Worm (Caenorhabditis elegans) whole organism, late embryonic: ENCODE measurements around the gene C07C7.1.

ENCODE experiments used
- K02D7.2 ChIP-seq: sonication (generic microtip); optimal IDR thresholded peaks from 2 replicates; lab custom pipeline; 2017; ENCODE audit warnings: mild to moderate bottlenecking, missing genetic modification characterization, missing compliant biosample characterization
- K09A11.1 ChIP-seq: sonication (generic microtip); optimal IDR thresholded peaks from 2 replicates; lab custom pipeline; 2017; ENCODE audit warnings: antibody characterized with exemption, mild to moderate bottlenecking, missing genetic modification characterization, missing compliant biosample characterization; ENCODE audit not compliant: insufficient read depth
- ahr-1 ChIP-seq: sonication (generic microtip); optimal IDR thresholded peaks from 2 replicates; lab custom pipeline; 2016; ENCODE audit warnings: missing genetic modification characterization, missing compliant biosample characterization
- ama-1 ChIP-seq: fragments of 150-350 bp; optimal IDR thresholded peaks from 2 replicates; lab custom pipeline; 2014
- ceh-18 ChIP-seq: sonication (generic microtip); optimal IDR thresholded peaks from 2 replicates; lab custom pipeline; 2016; ENCODE audit warnings: missing genetic modification characterization, missing compliant biosample characterization
- ceh-19 ChIP-seq: fragments of 200-800 bp; sonication (Bioruptor generic); optimal IDR thresholded peaks from 2 replicates; lab custom pipeline; 2018; ENCODE audit warnings: mild to moderate bottlenecking, missing genetic modification characterization, missing compliant biosample characterization
- ceh-30 ChIP-seq: fragments of 150-350 bp; optimal IDR thresholded peaks from 2 replicates; lab custom pipeline; 2014; ENCODE audit warnings: missing biosample characterization, missing genetic modification characterization
- ceh-34 ChIP-seq: sonication (generic microtip); optimal IDR thresholded peaks from 2 replicates; lab custom pipeline; 2016; ENCODE audit warnings: mild to moderate bottlenecking, missing genetic modification characterization, missing compliant biosample characterization
- ceh-45 ChIP-seq: fragments of 200-800 bp; sonication (Bioruptor generic); IDR thresholded peaks from 2 replicates; pipeline ENCODE4 v1.3.6; 2022; ENCODE audit warnings: missing genetic modification reagents, missing genetic modification characterization, missing compliant biosample characterization
- ceh-48 ChIP-seq: sonication (generic microtip); optimal IDR thresholded peaks from 2 replicates; lab custom pipeline; 2016; ENCODE audit warnings: missing genetic modification characterization, inconsistent platforms, missing compliant biosample characterization
- ceh-6 ChIP-seq: fragments of 200-800 bp; sonication (Bioruptor generic); optimal IDR thresholded peaks from 2 replicates; lab custom pipeline; 2018; ENCODE audit warnings: mild to moderate bottlenecking, missing genetic modification characterization, missing compliant biosample characterization
- dmd-4 ChIP-seq: sonication (generic microtip); optimal IDR thresholded peaks from 2 replicates; lab custom pipeline; 2016; ENCODE audit warnings: borderline replicate concordance, missing genetic modification characterization, missing compliant biosample characterization
- dve-1 ChIP-seq: sonication (generic microtip); optimal IDR thresholded peaks from 2 replicates; lab custom pipeline; 2017; ENCODE audit warnings: antibody characterized with exemption, mild to moderate bottlenecking, missing genetic modification characterization, missing compliant biosample characterization
- elt-2 ChIP-seq: sonication (generic microtip); optimal IDR thresholded peaks from 2 replicates; lab custom pipeline; 2016; ENCODE audit warnings: missing genetic modification reagents, missing genetic modification characterization, missing compliant biosample characterization
- elt-4 ChIP-seq: sonication (generic microtip); optimal IDR thresholded peaks from 2 replicates; lab custom pipeline; 2016; ENCODE audit warnings: missing genetic modification characterization, missing compliant biosample characterization
- fax-1 ChIP-seq: sonication (generic microtip); optimal IDR thresholded peaks from 2 replicates; lab custom pipeline; 2016; ENCODE audit warnings: missing genotype, missing genetic modification characterization, missing compliant biosample characterization
- fkh-10 ChIP-seq: fragments of 150-350 bp; optimal IDR thresholded peaks from 2 replicates; lab custom pipeline; 2014; ENCODE audit warnings: missing biosample characterization, missing genetic modification reagents, missing genetic modification characterization
- gmeb-2 ChIP-seq: sonication (generic microtip); optimal IDR thresholded peaks from 2 replicates; lab custom pipeline; 2016; ENCODE audit warnings: missing genetic modification characterization, inconsistent platforms, missing compliant biosample characterization
- hlh-13 ChIP-seq: fragments of 200-800 bp; sonication (Bioruptor generic); optimal IDR thresholded peaks from 2 replicates; lab custom pipeline; 2018; ENCODE audit warnings: mild to moderate bottlenecking, missing genetic modification characterization, missing compliant biosample characterization
- hlh-15 ChIP-seq: sonication (generic microtip); optimal IDR thresholded peaks from 2 replicates; lab custom pipeline; 2016; ENCODE audit warnings: missing genetic modification characterization, missing compliant biosample characterization
- hlh-30 ChIP-seq: sonication (generic microtip); optimal IDR thresholded peaks from 2 replicates; lab custom pipeline; 2017; ENCODE audit warnings: antibody characterized with exemption, missing genetic modification characterization, missing compliant biosample characterization; ENCODE audit not compliant: insufficient read depth
- hlh-6 ChIP-seq: sonication (generic microtip); optimal IDR thresholded peaks from 2 replicates; lab custom pipeline; 2016; ENCODE audit warnings: missing genotype, missing genetic modification characterization, missing compliant biosample characterization
- hlh-8 ChIP-seq: sonication (generic microtip); optimal IDR thresholded peaks from 2 replicates; lab custom pipeline; 2016; ENCODE audit warnings: missing genotype, missing genetic modification characterization, missing compliant biosample characterization
- lin-11 ChIP-seq: fragments of 200-800 bp; sonication (Bioruptor generic); optimal IDR thresholded peaks from 2 replicates; lab custom pipeline; 2018; ENCODE audit warnings: mild to moderate bottlenecking, missing genetic modification characterization, missing compliant biosample characterization
- madf-2 ChIP-seq: sonication (generic microtip); optimal IDR thresholded peaks from 2 replicates; lab custom pipeline; 2017; ENCODE audit warnings: missing genetic modification characterization, missing compliant biosample characterization
- nfya-1 ChIP-seq: sonication (generic microtip); optimal IDR thresholded peaks from 2 replicates; lab custom pipeline; 2017; ENCODE audit warnings: missing genetic modification characterization, mild to moderate bottlenecking, missing compliant biosample characterization, antibody characterized with exemption, moderate library complexity
- nhr-11 ChIP-seq: fragments of 150-350 bp; optimal IDR thresholded peaks from 2 replicates; lab custom pipeline; 2014; ENCODE audit warnings: missing biosample characterization, missing genetic modification characterization
- npax-4 ChIP-seq: sonication (generic microtip); optimal IDR thresholded peaks from 2 replicates; lab custom pipeline; 2016; ENCODE audit warnings: missing genetic modification characterization, missing compliant biosample characterization
- odd-2 ChIP-seq: sonication (generic microtip); optimal IDR thresholded peaks from 2 replicates; lab custom pipeline; 2017; ENCODE audit warnings: antibody characterized with exemption, mild to moderate bottlenecking, missing genetic modification characterization, missing compliant biosample characterization
- pag-3 ChIP-seq: sonication (generic microtip); optimal IDR thresholded peaks from 2 replicates; lab custom pipeline; 2016; ENCODE audit warnings: missing compliant biosample characterization, missing genetic modification characterization, borderline replicate concordance
- pha-4 ChIP-seq: fragments of 150-350 bp; optimal IDR thresholded peaks from 2 replicates; lab custom pipeline; 2018; ENCODE audit warnings: missing biosample characterization, missing genetic modification reagents, missing genetic modification characterization
- pqm-1 ChIP-seq: sonication (generic microtip); optimal IDR thresholded peaks from 2 replicates; lab custom pipeline; 2016; ENCODE audit warnings: missing genetic modification characterization, missing compliant biosample characterization
- pros-1 ChIP-seq: fragments of 150-350 bp; optimal IDR thresholded peaks from 2 replicates; lab custom pipeline; 2014; ENCODE audit warnings: missing biosample characterization, missing genetic modification reagents, missing genetic modification characterization
- sox-2 ChIP-seq: fragments of 200-800 bp; sonication (Bioruptor generic); IDR thresholded peaks from 2 replicates; pipeline ENCODE4 v1.3.6; 2022; ENCODE audit warnings: missing genetic modification reagents, missing genetic modification characterization, missing compliant biosample characterization
- sox-4 ChIP-seq: sonication (generic microtip); optimal IDR thresholded peaks from 2 replicates; lab custom pipeline; 2017; ENCODE audit warnings: mild to moderate bottlenecking, missing genetic modification characterization, inconsistent platforms, missing compliant biosample characterization
- tbx-2 ChIP-seq: sonication (generic microtip); optimal IDR thresholded peaks from 2 replicates; lab custom pipeline; 2016; ENCODE audit warnings: missing genetic modification characterization, missing compliant biosample characterization
- tbx-7 ChIP-seq: sonication (generic microtip); optimal IDR thresholded peaks from 2 replicates; lab custom pipeline; 2016; ENCODE audit warnings: missing genotype, missing genetic modification characterization, missing compliant biosample characterization
- unc-3 ChIP-seq, 2 experiments: fragments of 200-800 bp in 1 of 2; sonication (Bioruptor generic) in 1 of 2; sonication (generic microtip) in 1 of 2; conservative IDR thresholded peaks in 1 of 2; optimal IDR thresholded peaks in 1 of 2; 2 replicates each; pipeline versions ENCODE4 v1.3.6 to Lab custom; 2016 to 2022; ENCODE audit warnings: missing compliant biosample characterization in 2 of 2, missing genetic modification characterization in 2 of 2, missing genetic modification reagents in 1 of 2
- unc-42 ChIP-seq: sonication (generic microtip); optimal IDR thresholded peaks from 2 replicates; lab custom pipeline; 2016; ENCODE audit warnings: missing genotype, missing genetic modification characterization, missing compliant biosample characterization
- unc-55 ChIP-seq: sonication (generic microtip); optimal IDR thresholded peaks from 2 replicates; lab custom pipeline; 2017; ENCODE audit warnings: missing biosample characterization, missing genetic modification reagents, missing genetic modification characterization
- ztf-16 ChIP-seq: sonication (generic microtip); optimal IDR thresholded peaks from 2 replicates; lab custom pipeline; 2017; ENCODE audit warnings: missing genetic modification characterization, missing compliant biosample characterization

The C07C7.1 gene

ce11 chrIV:9199148-9199938, 14.7 kb downstream of the C07C7.1 start:
- TF ChIP-seq sox-4 (tag; lab: Kevin White, UChicago) (no peak), odd-2 (no peak), elt-2 (peak; percentile 64)

ce11 chrIV:9199939-9200202, 15.2 kb downstream of the C07C7.1 start, which contains the start of gene wnk-1:
Gene wnk-1 (plus strand): TSS chrIV:9200103.
- TF ChIP-seq ceh-19 (GFP tag; lab: Kevin White, UChicago) (no peak), unc-55 (GFP tag; lab: Kevin White, UChicago) (no peak), elt-4 (tag; lab: Kevin White, UChicago) (no peak), nhr-11 (tag; lab: Kevin White, UChicago) (no peak), K09A11.1 (no peak), madf-2 (no peak)

- TF ChIP-seq pha-4 (no peak), npax-4 (tag; lab: Kevin White, UChicago) (no peak), K02D7.2 (tag; lab: Kevin White, UChicago) (no peak), unc-42 (no peak), nhr-11 (tag; lab: Kevin White, UChicago) (no peak), ceh-6 (no peak)
These were observed 26.2 kb downstream of the C07C7.1 start for ce11 chrIV:9210841-9211240.

DNA sequence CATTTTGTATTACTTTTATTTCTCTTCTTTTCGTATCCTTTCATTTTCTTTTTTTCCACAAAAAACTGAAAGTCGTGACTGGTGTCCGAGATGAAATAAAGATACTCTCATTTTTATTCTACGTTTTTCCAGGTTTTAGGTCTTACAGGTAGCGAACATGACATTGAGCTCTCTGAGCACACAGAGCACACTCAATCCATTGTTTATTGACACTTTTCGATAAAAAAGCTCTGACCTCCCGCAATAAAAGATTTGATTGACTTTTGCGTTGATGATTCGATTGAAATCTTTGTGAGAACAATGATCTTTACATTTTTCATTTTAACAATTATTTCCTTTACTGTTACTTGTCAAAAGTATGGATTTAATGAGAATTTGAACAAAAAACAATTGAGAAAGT, 27.5 kb downstream of the C07C7.1 start, which contains the start of gene C46C2.6:
Gene C46C2.6 (plus strand): TSS at position 301 of the 400 bp plus-strand sequence.
- TF ChIP-seq ztf-16 (tag; lab: Kevin White, UChicago) = no peak
- TF ChIP-seq nfya-1 (tag; lab: Kevin White, UChicago) = no peak
- TF ChIP-seq ceh-48 = no peak
- TF ChIP-seq ceh-18 (tag; lab: Kevin White, UChicago) = no peak
- TF ChIP-seq fax-1 (tag; lab: Kevin White, UChicago) = no peak
- no peak for TF ChIP-seq hlh-15 (tag; lab: Kevin White, UChicago)
- TF ChIP-seq hlh-8 = no peak
- no peak for TF ChIP-seq dve-1 (tag; lab: Kevin White, UChicago)
- no peak for TF ChIP-seq pqm-1
- no peak for TF ChIP-seq unc-3 (GFP tag; conservative IDR thresholded peaks at IDR 0.05; lab: Robert Waterston, UW)
- no peak for TF ChIP-seq unc-3 (tag; optimal IDR thresholded peaks at IDR 0.05; lab: Kevin White, UChicago)
- TF ChIP-seq fkh-10 (GFP tag; lab: Kevin White, UChicago) = no peak
- TF ChIP-seq tbx-7 (tag; lab: Kevin White, UChicago) = no peak
- no peak for TF ChIP-seq ama-1 (lab: Kevin White, UChicago)
- no peak for TF ChIP-seq hlh-13 (GFP tag; lab: Kevin White, UChicago)
- no peak for TF ChIP-seq dmd-4 (tag; lab: Kevin White, UChicago)
- TF ChIP-seq sox-2 (GFP tag; lab: Robert Waterston, UW) = no peak
- TF ChIP-seq ceh-34 (tag; lab: Kevin White, UChicago) = no peak

ce11 chrIV:9214823-9215222, 30.2 kb downstream of the C07C7.1 start:
- TF ChIP-seq odd-2 (no peak), tbx-2 (tag; lab: Kevin White, UChicago) (no peak), hlh-30 (tag; lab: Kevin White, UChicago) (no peak), ztf-16 (tag; lab: Kevin White, UChicago) (no peak), pha-4 (no peak), K09A11.1 (no peak), nhr-11 (tag; lab: Kevin White, UChicago) (no peak), gmeb-2 (tag; lab: Kevin White, UChicago) (no peak), ama-1 (lab: Kevin White, UChicago) (no peak), hlh-6 (tag; lab: Kevin White, UChicago) (no peak), ceh-6 (no peak), npax-4 (tag; lab: Kevin White, UChicago) (no peak), ceh-45 (GFP tag; lab: Robert Waterston, UW) (no peak), lin-11 (tag; lab: Kevin White, UChicago) (no peak), hlh-13 (GFP tag; lab: Kevin White, UChicago) (no peak), pag-3 (tag; lab: Kevin White, UChicago) (no peak), ceh-30 (tag; lab: Kevin White, UChicago) (no peak), pros-1 (tag; lab: Kevin White, UChicago) (no peak), ahr-1 (tag; lab: Kevin White, UChicago) (no peak), tbx-7 (tag; lab: Kevin White, UChicago) (no peak)
- TF ChIP-seq, all 69 proteins: peak for 0
